Worm (Caenorhabditis elegans) whole organism, L2 larva: ENCODE data around the gene W09C2.10.
"Not testable (repeated sequence)": the region's sequence is repeated elsewhere in the genome, so short reads cannot be mapped to it uniquely, and the experiment has no call there.

ENCODE experiments used
- aly-2 ChIP-seq: fragments of 150-350 bp; optimal IDR thresholded peaks from 2 replicates; lab custom pipeline; 2014; ENCODE audit warnings: missing biosample characterization, missing genetic modification characterization
- crh-2 ChIP-seq: sonication (generic microtip); optimal IDR thresholded peaks from 2 replicates; lab custom pipeline; 2017; ENCODE audit warnings: missing biosample characterization, missing genetic modification characterization
- elt-3 ChIP-seq: sonication (generic microtip); optimal IDR thresholded peaks from 2 replicates; lab custom pipeline; 2017; ENCODE audit warnings: missing biosample characterization, missing genetic modification characterization
- lin-13 ChIP-seq: fragments of 150-350 bp; optimal IDR thresholded peaks from 2 replicates; lab custom pipeline; 2014; ENCODE audit warnings: missing biosample characterization, missing genetic modification reagents, missing genetic modification characterization
- lin-39 ChIP-seq: fragments of 150-350 bp; optimal IDR thresholded peaks from 2 replicates; lab custom pipeline; 2014; ENCODE audit warnings: missing biosample characterization, missing genetic modification reagents, missing genetic modification characterization
- nhr-237 ChIP-seq: fragments of 150-350 bp; optimal IDR thresholded peaks from 2 replicates; lab custom pipeline; 2014; ENCODE audit warnings: missing biosample characterization, missing genetic modification characterization
- nhr-77 ChIP-seq: fragments of 150-350 bp; optimal IDR thresholded peaks from 2 replicates; lab custom pipeline; 2014; ENCODE audit warnings: missing biosample characterization, missing genetic modification characterization
- peb-1 ChIP-seq: fragments of 150-350 bp; optimal IDR thresholded peaks from 2 replicates; lab custom pipeline; 2014; ENCODE audit warnings: missing biosample characterization, missing genetic modification characterization
- skn-1 ChIP-seq: sonication (generic microtip); optimal IDR thresholded peaks from 2 replicates; lab custom pipeline; 2017; ENCODE audit warnings: missing biosample characterization, missing genetic modification characterization

DNA sequence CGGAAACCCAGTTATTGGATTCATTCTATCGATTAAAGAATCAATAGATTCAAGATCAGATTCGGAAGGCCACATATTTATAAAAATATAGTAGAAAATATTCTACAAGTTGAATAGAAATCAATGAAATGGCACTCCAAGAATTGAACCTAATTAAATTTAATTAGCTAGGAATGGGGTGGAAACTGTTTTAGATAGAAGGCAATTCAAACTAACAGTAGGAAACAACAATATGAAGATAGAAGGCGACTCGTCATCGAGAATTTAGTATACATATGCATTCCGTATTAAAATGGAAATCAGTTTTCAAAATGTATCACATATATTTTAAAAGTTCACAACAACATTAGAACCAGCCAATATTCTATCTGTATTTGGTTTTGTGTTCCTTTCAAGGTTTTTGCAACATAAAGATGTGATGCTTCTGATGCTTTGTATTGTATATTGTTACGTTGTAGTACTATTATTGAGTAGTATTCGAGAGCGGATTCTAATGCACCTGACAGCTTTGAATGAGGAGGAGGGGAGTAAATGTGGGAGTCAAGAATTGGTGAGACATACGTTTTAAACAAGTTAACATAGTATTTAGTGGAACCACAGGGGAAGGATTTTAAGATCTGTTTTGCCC lies 29.0 kb downstream of the W09C2.10 start, which contains the start of the genes F27C8.3 and F27C8.2:
- TF ChIP-seq aly-2 (tag; lab: Kevin White, UChicago); lin-39 (tag; lab: Kevin White, UChicago); lin-13 (GFP tag; lab: Kevin White, UChicago); nhr-237 (tag; lab: Kevin White, UChicago); peb-1; nhr-77 (tag; lab: Kevin White, UChicago); elt-3; crh-2 (tag; lab: Kevin White, UChicago); skn-1 (tag; lab: Kevin White, UChicago): not testable (repeated sequence)
